Worm (Caenorhabditis elegans): Measurements from ENCODE around the gene gst-7.
"Not testable (repeated sequence)": the region's sequence is repeated elsewhere in the genome, so short reads cannot be mapped to it uniquely, and the experiment has no call there.

Gene gst-7

ce11 chrII:4932727-4933126 is 50.9 kb downstream of the gst-7 start, which contains the start of gene msp-152:
msp-152 (plus strand) TSS chrII:4933027.
- TF ChIP-seq ama-1 (optimal IDR thresholded peaks at IDR 0.05); tbx-37 (GFP tag; conservative IDR thresholded peaks at IDR 0.05); tbx-11 (GFP tag; IDR thresholded peaks at IDR 0.05): not testable (repeated sequence)

Data from whole organism, early embryonic.